Worm (Caenorhabditis elegans) whole organism, mixed stage, embryonic: ENCODE measurements around the gene cas-1.

ENCODE experiments used
- M03D4.4 ChIP-seq: sonication (generic microtip); optimal IDR thresholded peaks from 2 replicates; lab custom pipeline; 2017; ENCODE audit warnings: mild to moderate bottlenecking, missing genetic modification characterization, missing compliant biosample characterization
- blmp-1 ChIP-seq: fragments of 150-350 bp; optimal IDR thresholded peaks from 2 replicates; lab custom pipeline; 2014; ENCODE audit warnings: missing biosample characterization, missing genetic modification characterization
- ceh-39 ChIP-seq: fragments of 150-350 bp; optimal IDR thresholded peaks from 2 replicates; lab custom pipeline; 2014; ENCODE audit warnings: missing biosample characterization, missing genetic modification characterization
- ceh-43 ChIP-seq: fragments of 200-800 bp; sonication (Bioruptor generic); optimal IDR thresholded peaks from 2 replicates; lab custom pipeline; 2018; ENCODE audit warnings: mild to moderate bottlenecking, missing genetic modification characterization, moderate library complexity, missing compliant biosample characterization
- ceh-83 ChIP-seq: fragments of 200-800 bp; sonication (Bioruptor generic); optimal IDR thresholded peaks from 2 replicates; lab custom pipeline; 2018; ENCODE audit warnings: mild to moderate bottlenecking, missing genetic modification characterization, missing compliant biosample characterization
- cnd-1 ChIP-seq: fragments of 200-800 bp; sonication (Bioruptor generic); optimal IDR thresholded peaks from 2 replicates; lab custom pipeline; 2018; ENCODE audit warnings: mild to moderate bottlenecking, missing genetic modification characterization, missing compliant biosample characterization
- drap-1 ChIP-seq: fragments of 200-800 bp; sonication (Bioruptor generic); optimal IDR thresholded peaks from 3 replicates; lab custom pipeline; 2018; ENCODE audit warnings: mild to moderate bottlenecking, missing genetic modification characterization, missing compliant biosample characterization
- elt-1 ChIP-seq: sonication (generic microtip); optimal IDR thresholded peaks from 2 replicates; lab custom pipeline; 2017; ENCODE audit warnings: missing genetic modification characterization, mild to moderate bottlenecking, missing compliant biosample characterization, antibody characterized with exemption, moderate library complexity, borderline replicate concordance; ENCODE audit not compliant: insufficient read depth
- elt-3 ChIP-seq: fragments of 150-350 bp; optimal IDR thresholded peaks from 2 replicates; lab custom pipeline; 2014; ENCODE audit warnings: missing biosample characterization, missing genetic modification characterization
- flh-1 ChIP-seq: fragments of 200-800 bp; sonication (Bioruptor generic); optimal IDR thresholded peaks from 2 replicates; lab custom pipeline; 2018; ENCODE audit warnings: mild to moderate bottlenecking, missing genetic modification characterization, moderate library complexity, missing compliant biosample characterization
- ham-2 ChIP-seq: fragments of 200-800 bp; sonication (Bioruptor generic); optimal IDR thresholded peaks from 2 replicates; lab custom pipeline; 2018; ENCODE audit warnings: mild to moderate bottlenecking, missing genetic modification characterization, missing compliant biosample characterization
- hlh-1 ChIP-seq: fragments of 150-350 bp; optimal IDR thresholded peaks from 2 replicates; lab custom pipeline; 2014; ENCODE audit warnings: missing biosample characterization, missing genetic modification reagents, missing genetic modification characterization
- lin-13 ChIP-seq: fragments of 150-350 bp; optimal IDR thresholded peaks from 2 replicates; lab custom pipeline; 2014; ENCODE audit warnings: missing biosample characterization, missing genetic modification characterization
- lin-32 ChIP-seq: fragments of 200-800 bp; sonication (Bioruptor generic); optimal IDR thresholded peaks from 2 replicates; lab custom pipeline; 2018; ENCODE audit warnings: mild to moderate bottlenecking, missing genetic modification characterization, missing compliant biosample characterization
- lsy-2 ChIP-seq: fragments of 150-350 bp; optimal IDR thresholded peaks from 2 replicates; lab custom pipeline; 2014; ENCODE audit warnings: missing biosample characterization, missing genetic modification characterization
- mab-5 ChIP-seq: fragments of 150-350 bp; optimal IDR thresholded peaks from 2 replicates; lab custom pipeline; 2014; ENCODE audit warnings: missing biosample characterization, missing genetic modification characterization
- mep-1 ChIP-seq: fragments of 150-350 bp; optimal IDR thresholded peaks from 2 replicates; lab custom pipeline; 2017; ENCODE audit warnings: missing biosample characterization, missing genetic modification reagents, missing genetic modification characterization, inconsistent platforms
- mls-2 ChIP-seq: sonication (generic microtip); optimal IDR thresholded peaks from 2 replicates; lab custom pipeline; 2016; ENCODE audit warnings: mild to moderate bottlenecking, missing genetic modification characterization, moderate library complexity, missing compliant biosample characterization
- nhr-12 ChIP-seq: fragments of 150-350 bp; optimal IDR thresholded peaks from 2 replicates; lab custom pipeline; 2014; ENCODE audit warnings: missing biosample characterization, missing genetic modification characterization
- nhr-237 ChIP-seq: fragments of 150-350 bp; optimal IDR thresholded peaks from 2 replicates; lab custom pipeline; 2014; ENCODE audit warnings: missing biosample characterization, missing genetic modification characterization
- nhr-76 ChIP-seq: sonication (generic microtip); optimal IDR thresholded peaks from 2 replicates; lab custom pipeline; 2017; ENCODE audit warnings: missing biosample characterization, missing genetic modification characterization
- pha-4 ChIP-seq: fragments of 150-350 bp; optimal IDR thresholded peaks from 2 replicates; lab custom pipeline; 2018; ENCODE audit warnings: missing biosample characterization, missing genetic modification reagents, missing genetic modification characterization
- sem-2 ChIP-seq: fragments of 200-800 bp; sonication (Bioruptor generic); optimal IDR thresholded peaks from 2 replicates; lab custom pipeline; 2018; ENCODE audit warnings: mild to moderate bottlenecking, missing genetic modification characterization, missing compliant biosample characterization
- sptf-1 ChIP-seq: sonication (generic microtip); optimal IDR thresholded peaks from 2 replicates; lab custom pipeline; 2017; ENCODE audit warnings: mild to moderate bottlenecking, missing genetic modification characterization, moderate library complexity, missing compliant biosample characterization
- tbx-8 ChIP-seq: fragments of 200-800 bp; sonication (Bioruptor generic); optimal IDR thresholded peaks from 2 replicates; lab custom pipeline; 2018; ENCODE audit warnings: mild to moderate bottlenecking, missing genetic modification characterization, moderate library complexity, missing compliant biosample characterization
- unc-120 ChIP-seq: sonication (generic microtip); optimal IDR thresholded peaks from 2 replicates; lab custom pipeline; 2017; ENCODE audit warnings: missing genetic modification characterization, missing compliant biosample characterization; ENCODE audit not compliant: poor library complexity, severe bottlenecking
- unc-62 ChIP-seq: fragments of 150-350 bp; optimal IDR thresholded peaks from 2 replicates; lab custom pipeline; 2014; ENCODE audit warnings: missing biosample characterization, missing genetic modification reagents, missing genetic modification characterization
- zip-8 ChIP-seq: fragments of 150-350 bp; optimal IDR thresholded peaks from 2 replicates; lab custom pipeline; 2014; ENCODE audit warnings: missing biosample characterization, missing genetic modification characterization

The cas-1 gene

DNA sequence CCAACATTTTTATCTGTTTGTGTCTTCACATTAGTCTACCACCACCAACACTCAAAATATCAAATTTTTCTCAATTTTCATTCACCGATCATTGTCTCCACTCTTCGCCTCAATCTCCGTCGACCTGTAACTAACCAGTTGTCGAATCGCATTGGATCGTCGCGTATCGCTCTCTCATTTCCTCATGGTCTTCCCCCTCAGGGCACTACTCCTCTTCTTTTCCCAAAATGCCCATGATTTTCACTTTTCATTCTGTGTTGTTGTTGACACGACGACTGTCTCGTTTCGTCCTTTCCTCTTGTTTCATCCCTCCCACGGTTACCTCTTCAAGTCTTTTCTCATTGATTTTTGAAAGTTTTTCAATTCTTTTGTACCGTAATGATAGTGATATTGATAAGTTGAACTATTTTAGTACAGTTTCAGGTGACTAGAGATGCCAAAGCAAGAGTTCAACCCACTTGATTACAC lies 27.4 kb downstream of the cas-1 start, which contains the start of gene T01C8.2:
Gene T01C8.2, plus strand, starts transcription at position 418 of the 468 bp plus-strand sequence.
- TF ChIP-seq blmp-1, result no peak
- TF ChIP-seq lin-13 (tag; lab: Kevin White, UChicago), result no peak
- no peak for TF ChIP-seq nhr-12 (tag; lab: Kevin White, UChicago)
- TF ChIP-seq ceh-83 (GFP tag; lab: Kevin White, UChicago), result no peak
- no peak for TF ChIP-seq tbx-8
- no peak for TF ChIP-seq elt-3
- no peak for TF ChIP-seq flh-1 (GFP tag; lab: Kevin White, UChicago)
- no peak for TF ChIP-seq cnd-1
- TF ChIP-seq ham-2 (GFP tag; lab: Kevin White, UChicago), result no peak
- TF ChIP-seq zip-8 (tag; lab: Kevin White, UChicago), result no peak
- no peak for TF ChIP-seq M03D4.4 (tag; lab: Kevin White, UChicago)
- TF ChIP-seq ceh-39 (tag; lab: Kevin White, UChicago), result no peak
- TF ChIP-seq lin-32, result no peak
- no peak for TF ChIP-seq mab-5 (tag; lab: Kevin White, UChicago)
- TF ChIP-seq nhr-76, result no peak
- TF ChIP-seq nhr-237 (tag; lab: Kevin White, UChicago), result no peak
- no peak for TF ChIP-seq sptf-1 (tag; lab: Kevin White, UChicago)
- no peak for TF ChIP-seq drap-1
- no peak for TF ChIP-seq lsy-2 (tag; lab: Kevin White, UChicago)

DNA sequence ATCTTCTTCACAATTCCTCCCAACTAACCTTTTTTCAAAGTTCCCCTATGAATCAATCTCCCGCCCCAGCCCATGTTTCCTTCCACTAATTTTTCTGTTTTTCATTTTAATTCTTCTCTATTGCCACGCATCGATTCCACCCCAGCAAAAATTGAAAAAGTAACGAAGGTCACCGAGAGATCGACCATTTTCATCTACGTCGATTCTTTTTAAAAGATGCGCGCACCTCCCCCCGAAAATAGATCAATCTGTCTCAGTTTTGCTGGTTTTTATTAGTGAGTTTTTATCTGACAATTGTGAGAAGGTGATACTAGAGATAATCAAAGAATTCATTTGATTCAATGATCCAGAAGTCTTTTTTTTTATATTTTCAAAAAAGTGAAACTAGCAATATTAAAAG lies 29.4 kb downstream of the cas-1 start:
- TF ChIP-seq ceh-39 (tag; lab: Kevin White, UChicago), result no peak
- TF ChIP-seq, all 35 proteins: peak for 0

DNA sequence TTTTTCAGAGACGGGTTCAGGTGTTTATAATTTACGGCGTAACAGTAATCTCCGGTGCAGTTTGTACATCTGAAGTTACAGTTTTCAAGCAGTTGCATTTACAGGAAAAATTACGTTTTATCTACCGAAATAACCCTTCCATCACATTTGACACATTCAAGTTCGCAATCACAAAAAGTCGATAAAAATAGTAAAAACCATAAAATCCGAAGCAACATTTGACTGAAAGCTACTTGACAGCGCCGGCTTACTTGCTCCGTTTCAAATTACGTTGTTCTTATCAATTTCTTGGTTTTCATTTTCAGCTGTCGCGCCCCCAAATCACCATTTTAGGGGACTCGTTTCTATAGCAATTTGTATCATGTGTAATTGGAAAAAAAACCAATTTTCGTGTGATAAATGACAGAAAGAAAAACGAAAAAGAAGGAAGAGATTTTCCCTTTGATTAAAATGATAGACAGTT lies 30.6 kb downstream of the cas-1 start, which contains the start of gene T01C8.3:
Gene T01C8.3, minus strand, starts transcription at position 413 of the 463 bp plus-strand sequence.
- TF ChIP-seq blmp-1 (no peak), lin-32 (no peak), flh-1 (GFP tag; lab: Kevin White, UChicago) (no peak), hlh-1 (tag; lab: Kevin White, UChicago) (no peak), sem-2 (GFP tag; lab: Kevin White, UChicago) (no peak), lin-13 (tag; lab: Kevin White, UChicago) (no peak), mls-2 (tag; lab: Kevin White, UChicago) (no peak), ham-2 (GFP tag; lab: Kevin White, UChicago) (no peak), drap-1 (no peak), ceh-43 (no peak), M03D4.4 (tag; lab: Kevin White, UChicago) (no peak), pha-4 (tag; lab: Kevin White, UChicago) (no peak), mep-1 (tag; lab: Kevin White, UChicago) (no peak), elt-1 (tag; lab: Kevin White, UChicago) (no peak), unc-120 (tag; lab: Kevin White, UChicago) (no peak), unc-62 (no peak), elt-3 (no peak), nhr-12 (tag; lab: Kevin White, UChicago) (no peak), ceh-83 (GFP tag; lab: Kevin White, UChicago) (no peak)

DNA sequence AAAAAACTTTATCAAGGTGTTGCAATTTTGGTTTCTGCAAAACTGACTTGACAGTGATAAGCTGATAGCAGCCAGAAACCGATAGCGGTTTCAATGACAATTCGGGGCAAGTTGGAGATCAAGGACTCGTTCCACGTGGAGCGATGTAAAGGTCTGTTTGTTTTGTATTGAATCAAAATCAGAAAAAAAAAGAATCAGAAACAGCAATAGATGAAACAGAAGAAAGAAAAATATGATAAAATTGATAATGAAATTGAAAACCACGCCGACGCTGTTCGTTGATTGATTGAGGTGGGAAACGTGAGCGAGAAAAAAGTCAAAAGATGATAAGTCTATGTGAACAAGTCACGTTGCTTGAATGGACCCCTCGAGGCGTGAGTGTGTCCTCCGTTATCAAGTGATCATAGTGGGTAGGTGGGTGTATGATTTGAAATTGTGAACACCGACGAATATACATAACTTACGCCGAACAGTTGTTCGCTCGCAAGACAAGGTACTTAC lies 38.1 kb downstream of the cas-1 start:
- TF ChIP-seq hlh-1 (tag; lab: Kevin White, UChicago), result peak; percentile 52
- TF ChIP-seq elt-1 (tag; lab: Kevin White, UChicago), result no peak

DNA sequence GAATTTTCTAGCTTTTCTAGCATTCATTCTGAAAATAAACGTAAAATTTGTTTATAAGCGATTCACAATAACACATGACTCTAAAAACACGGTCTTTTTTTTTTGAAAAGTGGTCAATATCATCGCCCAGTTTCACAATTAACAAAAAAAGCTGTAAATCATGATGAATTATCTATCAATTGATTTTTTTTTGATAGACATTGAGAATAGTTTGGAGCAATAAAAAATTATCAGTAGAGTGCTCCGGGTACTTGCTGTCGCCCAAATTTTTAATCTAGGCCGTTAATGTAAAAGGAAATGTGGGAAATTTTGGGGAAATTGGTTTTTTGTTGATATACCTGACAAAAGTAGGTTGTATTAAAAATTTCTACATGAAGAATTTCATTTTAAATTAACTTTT lies 40.0 kb downstream of the cas-1 start:
- no peak for TF ChIP-seq hlh-1 (tag; lab: Kevin White, UChicago)
- no peak for TF ChIP-seq mls-2 (tag; lab: Kevin White, UChicago)
- TF ChIP-seq, all 35 proteins: peak for 0

DNA sequence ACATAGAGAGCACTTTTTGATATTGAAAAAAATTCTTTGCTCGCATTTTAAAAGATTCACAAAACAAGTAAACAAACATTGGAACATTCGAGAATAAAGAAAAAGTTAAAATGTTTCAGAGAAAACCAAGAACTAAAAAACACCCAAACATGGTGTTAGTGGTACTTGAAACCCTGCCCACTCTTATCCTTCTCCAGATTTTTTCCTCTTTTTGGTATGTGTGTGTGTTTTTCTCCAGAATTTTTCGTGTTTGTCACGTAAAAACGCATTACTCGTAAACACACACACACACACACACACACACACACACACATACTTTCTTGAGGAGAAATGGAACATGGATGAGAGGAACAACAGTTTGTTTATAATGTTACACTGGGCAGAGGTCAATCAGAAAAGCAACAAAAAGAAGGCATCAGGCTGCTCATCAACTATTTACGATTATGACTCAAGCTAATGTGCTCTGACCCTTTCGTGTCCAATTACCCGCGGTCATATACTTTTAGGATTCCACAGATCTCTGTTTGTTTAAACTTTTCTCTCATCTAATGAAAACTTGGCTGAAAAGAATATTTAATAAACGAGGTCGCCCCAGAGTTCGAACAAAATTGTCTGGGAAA lies 41.2 kb downstream of the cas-1 start:
- TF ChIP-seq hlh-1 (tag; lab: Kevin White, UChicago) (no peak), sem-2 (GFP tag; lab: Kevin White, UChicago) (no peak), mls-2 (tag; lab: Kevin White, UChicago) (no peak)
- TF ChIP-seq, all 35 proteins: peak for 0
